Fruit fly (Drosophila melanogaster) whole organism, prepupa: ENCODE data around the gene CG10383.

Experiments
- CG10631 ChIP-seq: fragments of 200-800 bp; sonication (Bioruptor generic); optimal IDR thresholded peaks from 2 replicates; lab custom pipeline; 2016; ENCODE audit warnings: missing biosample characterization, missing genetic modification characterization
- CG10669 ChIP-seq: fragments of 200-800 bp; sonication (Bioruptor generic); optimal IDR thresholded peaks from 3 replicates; lab custom pipeline; 2018; ENCODE audit warnings: missing biosample characterization, mild to moderate bottlenecking, missing genetic modification characterization, moderate library complexity
- CG11294 ChIP-seq: fragments of 200-800 bp; sonication (Bioruptor generic); IDR thresholded peaks from 2 replicates; pipeline ENCODE4 v1.3.6; 2022; ENCODE audit warnings: missing biosample characterization, missing genetic modification characterization
- CG1621 ChIP-seq: fragments of 200-800 bp; sonication (Bioruptor generic); optimal IDR thresholded peaks from 3 replicates; lab custom pipeline; 2018; ENCODE audit warnings: missing biosample characterization, mild to moderate bottlenecking, missing genetic modification characterization
- CG16779 ChIP-seq: fragments of 200-800 bp; sonication (Bioruptor generic); optimal IDR thresholded peaks from 3 replicates; lab custom pipeline; 2017; ENCODE audit warnings: missing biosample characterization, mild to moderate bottlenecking, missing genetic modification characterization
- CG3032 ChIP-seq: fragments of 200-800 bp; optimal IDR thresholded peaks from 2 replicates; lab custom pipeline; 2019; ENCODE audit warnings: missing biosample characterization, mild to moderate bottlenecking, missing genetic modification characterization, moderate library complexity
- CG31627 ChIP-seq: fragments of 200-800 bp; sonication (Bioruptor generic); optimal IDR thresholded peaks from 3 replicates; lab custom pipeline; 2016; ENCODE audit warnings: missing biosample characterization, missing genetic modification characterization
- CG32006 ChIP-seq: fragments of 200-800 bp; sonication (Bioruptor generic); optimal IDR thresholded peaks from 3 replicates; lab custom pipeline; 2017; ENCODE audit warnings: missing biosample characterization, mild to moderate bottlenecking, missing genetic modification characterization
- CG34406 ChIP-seq: fragments of 200-800 bp; sonication (Bioruptor generic); optimal IDR thresholded peaks from 3 replicates; lab custom pipeline; 2016; ENCODE audit warnings: missing biosample characterization, missing genetic modification characterization
- CG3919 ChIP-seq: fragments of 200-800 bp; sonication (Bioruptor generic); optimal IDR thresholded peaks from 3 replicates; lab custom pipeline; 2016; ENCODE audit warnings: missing biosample characterization, missing genetic modification characterization
- CG6163 ChIP-seq: fragments of 200-800 bp; sonication (Bioruptor generic); IDR thresholded peaks from 3 replicates; pipeline ENCODE4 v1.3.6; 2022; ENCODE audit warnings: missing biosample characterization, missing genetic modification characterization
- CG6792 ChIP-seq: fragments of 200-800 bp; sonication (Bioruptor generic); optimal IDR thresholded peaks from 3 replicates; lab custom pipeline; 2016; ENCODE audit warnings: missing biosample characterization, missing genetic modification characterization
- CG6808 ChIP-seq: fragments of 200-800 bp; sonication (Bioruptor generic); optimal IDR thresholded peaks from 3 replicates; lab custom pipeline; 2017; ENCODE audit warnings: missing biosample characterization, missing genetic modification characterization, mild to moderate bottlenecking, moderate library complexity, missing genetic modification reagents
- CG7368 ChIP-seq: fragments of 200-800 bp; sonication (Bioruptor generic); optimal IDR thresholded peaks from 3 replicates; lab custom pipeline; 2016; ENCODE audit warnings: missing biosample characterization, missing genetic modification characterization
- CG9139 ChIP-seq: fragments of 200-800 bp; sonication (Bioruptor generic); optimal IDR thresholded peaks from 3 replicates; lab custom pipeline; 2017; ENCODE audit warnings: missing biosample characterization, mild to moderate bottlenecking, missing genetic modification characterization
- Eip75B ChIP-seq: fragments of 200-800 bp; sonication (Bioruptor generic); optimal IDR thresholded peaks from 3 replicates; lab custom pipeline; 2016; ENCODE audit warnings: missing biosample characterization, missing genetic modification characterization
- Eip78C ChIP-seq: fragments of 200-800 bp; sonication (Bioruptor generic); peaks from one replicate; lab custom pipeline; 2016; ENCODE audit warnings: missing biosample characterization, missing genetic modification characterization
- Eip93F ChIP-seq: fragments of 200-800 bp; sonication (Bioruptor generic); optimal IDR thresholded peaks from 2 replicates; lab custom pipeline; 2016; ENCODE audit warnings: missing biosample characterization, mild to moderate bottlenecking, missing genetic modification characterization
- Ets21C ChIP-seq: fragments of 200-800 bp; sonication (Bioruptor generic); optimal IDR thresholded peaks from 3 replicates; lab custom pipeline; 2016; ENCODE audit warnings: missing biosample characterization, missing genetic modification characterization
- Met ChIP-seq: fragments of 200-800 bp; sonication (Bioruptor generic); optimal IDR thresholded peaks from 3 replicates; lab custom pipeline; 2016; ENCODE audit warnings: missing biosample characterization, missing genetic modification characterization
- OdsH ChIP-seq: fragments of 200-800 bp; sonication (Bioruptor generic); optimal IDR thresholded peaks from 3 replicates; lab custom pipeline; 2016; ENCODE audit warnings: missing biosample characterization, missing genetic modification characterization
- Smox ChIP-seq: fragments of 200-800 bp; sonication (Bioruptor generic); optimal IDR thresholded peaks from 3 replicates; lab custom pipeline; 2016; ENCODE audit warnings: missing biosample characterization, missing genetic modification characterization
- Sox102F ChIP-seq: fragments of 200-800 bp; sonication (Bioruptor generic); optimal IDR thresholded peaks from 2 replicates; lab custom pipeline; 2016; ENCODE audit warnings: missing biosample characterization, mild to moderate bottlenecking, missing genetic modification characterization
- Sox15 ChIP-seq: fragments of 200-800 bp; sonication (Bioruptor generic); optimal IDR thresholded peaks from 3 replicates; lab custom pipeline; 2016; ENCODE audit warnings: missing biosample characterization, missing genetic modification characterization
- achi ChIP-seq: fragments of 200-800 bp; sonication (Bioruptor generic); optimal IDR thresholded peaks from 3 replicates; lab custom pipeline; 2016; ENCODE audit warnings: missing biosample characterization, missing genetic modification characterization
- dac ChIP-seq: fragments of 200-800 bp; sonication (Bioruptor generic); optimal IDR thresholded peaks from 2 replicates; lab custom pipeline; 2017; ENCODE audit warnings: missing biosample characterization, mild to moderate bottlenecking, missing genetic modification characterization
- dsx ChIP-seq: fragments of 200-800 bp; optimal IDR thresholded peaks from 3 replicates; lab custom pipeline; 2019; ENCODE audit warnings: missing biosample characterization, mild to moderate bottlenecking, missing genetic modification characterization, moderate library complexity; ENCODE audit not compliant: poor library complexity, severe bottlenecking
- eg ChIP-seq: fragments of 200-800 bp; sonication (Bioruptor generic); IDR thresholded peaks from 3 replicates; pipeline ENCODE4 v1.3.6; 2022; ENCODE audit warnings: missing biosample characterization, missing genetic modification characterization
- esn ChIP-seq: fragments of 200-800 bp; sonication (Bioruptor generic); optimal IDR thresholded peaks from 2 replicates; lab custom pipeline; 2016; ENCODE audit warnings: missing biosample characterization, mild to moderate bottlenecking, missing genetic modification characterization, moderate library complexity
- fd59A ChIP-seq: fragments of 200-800 bp; sonication (Bioruptor generic); optimal IDR thresholded peaks from 2 replicates; lab custom pipeline; 2017; ENCODE audit warnings: missing biosample characterization, mild to moderate bottlenecking, missing genetic modification characterization, missing genetic modification reagents
- fkh ChIP-seq: fragments of 200-800 bp; sonication (Bioruptor generic); optimal IDR thresholded peaks from 3 replicates; lab custom pipeline; 2017; ENCODE audit warnings: missing biosample characterization, mild to moderate bottlenecking, missing genetic modification characterization, moderate library complexity
- net ChIP-seq: fragments of 200-800 bp; sonication (Bioruptor generic); optimal IDR thresholded peaks from 3 replicates; lab custom pipeline; 2016; ENCODE audit warnings: missing biosample characterization, missing genetic modification characterization
- pdm3 ChIP-seq: fragments of 200-800 bp; sonication (Bioruptor generic); optimal IDR thresholded peaks from 3 replicates; lab custom pipeline; 2016; ENCODE audit warnings: missing biosample characterization, missing genetic modification characterization
- spab ChIP-seq: fragments of 200-800 bp; sonication (Bioruptor generic); optimal IDR thresholded peaks from 2 replicates; lab custom pipeline; 2017; ENCODE audit warnings: missing biosample characterization, mild to moderate bottlenecking, missing genetic modification characterization, missing genetic modification reagents
- ss ChIP-seq, 2 experiments: fragments of 200-800 bp; sonication (Bioruptor generic); optimal IDR thresholded peaks; 2 replicates in 1 of 2; 3 replicates in 1 of 2; lab custom pipeline; 2017 to 2018; ENCODE audit warnings: mild to moderate bottlenecking in 2 of 2, missing biosample characterization in 2 of 2, missing genetic modification characterization in 2 of 2, moderate library complexity in 1 of 2
- svp ChIP-seq: fragments of 200-800 bp; sonication (Bioruptor generic); peaks from one replicate; lab custom pipeline; 2016; ENCODE audit warnings: missing biosample characterization, missing genetic modification characterization
- topi ChIP-seq: fragments of 200-800 bp; sonication (Bioruptor generic); optimal IDR thresholded peaks from 3 replicates; lab custom pipeline; 2016; ENCODE audit warnings: missing biosample characterization, missing genetic modification characterization
- vri ChIP-seq: fragments of 200-800 bp; sonication (Bioruptor generic); optimal IDR thresholded peaks from 3 replicates; lab custom pipeline; 2016; ENCODE audit warnings: missing biosample characterization, mild to moderate bottlenecking, missing genetic modification characterization

Gene CG10383

DNA sequence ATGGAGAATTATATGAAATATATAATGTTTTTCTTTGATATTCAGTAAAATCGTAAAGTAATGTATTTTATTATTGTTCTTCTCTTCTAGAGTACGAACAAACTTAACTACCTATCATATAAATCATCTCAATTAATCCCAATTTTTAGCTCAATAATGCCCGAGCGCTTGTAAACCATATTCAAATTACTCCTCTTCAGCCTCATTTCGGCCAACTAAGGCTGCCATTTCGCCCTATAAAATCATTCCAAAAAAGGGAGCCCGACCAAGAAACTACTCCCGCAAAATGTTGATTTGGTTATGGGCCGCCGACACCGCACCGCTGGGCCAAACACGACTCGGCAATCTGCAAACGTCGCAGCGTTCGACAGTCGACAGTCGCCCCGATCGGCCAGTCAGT is 47.3 kb upstream of the CG10383 start (continued):
- TF ChIP-seq eg (GFP tag; lab: Robert Waterston, UW) (no peak), Ets21C (GFP tag; lab: Kevin White, UChicago) (no peak), dac (GFP tag; lab: Kevin White, UChicago) (no peak), Smox (no peak), CG7368 (no peak), Sox102F (no peak), esn (GFP tag; lab: Kevin White, UChicago) (no peak)
- TF ChIP-seq, all 60 proteins: peak for 10

DNA sequence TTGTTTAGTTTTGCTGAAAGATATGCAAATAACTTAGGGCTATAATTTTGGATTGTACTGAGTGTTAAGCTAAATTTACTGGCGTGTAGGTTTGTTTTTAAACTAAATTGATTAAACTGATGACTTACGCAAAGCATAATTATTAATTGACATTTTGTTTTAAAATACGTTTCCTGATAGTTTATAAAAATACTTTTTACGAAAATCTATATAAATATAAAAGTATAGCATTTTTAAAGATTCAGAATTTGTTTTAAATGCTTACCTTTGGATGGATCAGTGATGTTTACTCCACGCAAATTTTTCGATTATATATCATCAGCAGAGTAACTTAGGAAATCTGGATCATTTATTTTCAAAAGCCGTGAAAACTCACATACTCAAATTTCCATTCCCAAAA is 44.6 kb upstream of the CG10383 start, which contains the start of the genes CG42752 and CG15167:
Gene CG42752 (minus strand): TSS at position 101 of the 400 bp plus-strand sequence.
Gene CG15167 (plus strand): TSS at position 349 of the 400 bp plus-strand sequence.
- TF ChIP-seq CG16779 (tag; lab: Kevin White, UChicago) (no peak), Eip78C (GFP tag; lab: Kevin White, UChicago) (no peak), Sox15 (GFP tag; lab: Kevin White, UChicago) (no peak), ss (GFP tag; optimal IDR thresholded peaks at IDR 0.05; lab: Kevin White, UChicago) (no peak), CG9139 (GFP tag; lab: Kevin White, UChicago) (no peak), spab (GFP tag; lab: Kevin White, UChicago) (no peak), Ets21C (GFP tag; lab: Kevin White, UChicago) (no peak), fkh (GFP tag; lab: Kevin White, UChicago) (no peak), pdm3 (GFP tag; lab: Kevin White, UChicago) (no peak), CG11294 (no peak), CG32006 (GFP tag; lab: Kevin White, UChicago) (no peak), Eip93F (GFP tag; lab: Kevin White, UChicago) (no peak), CG10669 (GFP tag; lab: Kevin White, UChicago) (no peak), CG6792 (GFP tag; lab: Kevin White, UChicago) (no peak), CG3032 (tag; lab: Kevin White, UChicago) (no peak), svp (no peak), Met (GFP tag; lab: Kevin White, UChicago) (no peak), CG1621 (no peak), achi (GFP tag; lab: Kevin White, UChicago) (no peak)

DNA sequence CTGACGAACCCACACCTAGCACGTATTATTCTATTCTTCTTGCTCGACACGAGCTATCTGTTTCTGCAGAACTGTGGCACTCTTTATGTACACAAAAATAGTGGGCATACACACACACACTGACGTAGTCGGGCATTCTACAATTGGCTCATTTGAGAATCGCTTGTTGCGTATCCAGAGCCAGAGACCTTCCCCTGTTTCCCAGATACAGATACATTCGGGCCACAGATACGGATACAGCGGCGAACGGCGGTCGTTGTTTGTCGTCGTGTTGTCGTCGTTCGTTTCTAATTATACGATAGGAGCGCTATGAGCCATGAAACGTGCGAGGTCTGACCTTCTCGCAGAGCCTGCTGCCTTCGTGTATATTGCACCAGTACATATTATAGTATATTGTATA is 41.8 kb upstream of the CG10383 start:
- peak; percentile 19 for TF ChIP-seq fkh (GFP tag; lab: Kevin White, UChicago)
- TF ChIP-seq Eip78C (GFP tag; lab: Kevin White, UChicago): peak; percentile 27
- TF ChIP-seq CG10669 (GFP tag; lab: Kevin White, UChicago): no peak
- TF ChIP-seq, all 60 proteins: peak for 2

DNA sequence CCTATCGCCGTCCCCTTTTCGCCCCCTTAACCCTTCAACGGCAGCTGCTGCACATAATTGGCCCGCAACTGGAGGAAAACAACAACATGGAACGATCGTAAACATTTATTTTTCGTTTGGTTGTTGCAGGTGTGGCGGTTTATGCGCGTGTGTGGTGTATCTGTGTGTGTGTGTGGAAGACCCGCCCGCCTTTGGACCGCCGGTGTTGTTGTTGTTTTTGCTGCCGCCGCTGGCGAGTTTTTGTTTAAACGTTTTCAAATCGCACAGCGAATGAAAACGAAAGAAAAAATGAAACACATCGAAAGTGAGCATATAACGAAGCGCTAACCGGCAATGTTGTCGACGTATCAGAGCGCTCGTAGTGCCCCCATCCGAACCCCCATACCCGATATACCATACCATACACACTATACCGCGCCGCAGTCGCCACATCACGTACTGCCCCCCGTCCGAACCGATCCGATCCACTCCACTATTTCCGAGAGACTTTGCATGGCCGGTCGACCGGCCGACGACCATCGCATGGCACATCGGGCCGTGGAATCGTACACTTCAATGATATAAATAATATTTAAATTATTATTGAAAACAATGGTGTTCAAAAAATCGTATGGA is 40.3 kb upstream of the CG10383 start:
- TF ChIP-seq fkh (GFP tag; lab: Kevin White, UChicago): peak; percentile 52
- TF ChIP-seq eg (GFP tag; lab: Robert Waterston, UW): peak; percentile 48; the same call in 1 of the 3 replicates
- TF ChIP-seq pdm3 (GFP tag; lab: Kevin White, UChicago): no peak
- peak; percentile 11 for TF ChIP-seq svp
- no peak for TF ChIP-seq CG10631 (GFP tag; lab: Kevin White, UChicago)

DNA sequence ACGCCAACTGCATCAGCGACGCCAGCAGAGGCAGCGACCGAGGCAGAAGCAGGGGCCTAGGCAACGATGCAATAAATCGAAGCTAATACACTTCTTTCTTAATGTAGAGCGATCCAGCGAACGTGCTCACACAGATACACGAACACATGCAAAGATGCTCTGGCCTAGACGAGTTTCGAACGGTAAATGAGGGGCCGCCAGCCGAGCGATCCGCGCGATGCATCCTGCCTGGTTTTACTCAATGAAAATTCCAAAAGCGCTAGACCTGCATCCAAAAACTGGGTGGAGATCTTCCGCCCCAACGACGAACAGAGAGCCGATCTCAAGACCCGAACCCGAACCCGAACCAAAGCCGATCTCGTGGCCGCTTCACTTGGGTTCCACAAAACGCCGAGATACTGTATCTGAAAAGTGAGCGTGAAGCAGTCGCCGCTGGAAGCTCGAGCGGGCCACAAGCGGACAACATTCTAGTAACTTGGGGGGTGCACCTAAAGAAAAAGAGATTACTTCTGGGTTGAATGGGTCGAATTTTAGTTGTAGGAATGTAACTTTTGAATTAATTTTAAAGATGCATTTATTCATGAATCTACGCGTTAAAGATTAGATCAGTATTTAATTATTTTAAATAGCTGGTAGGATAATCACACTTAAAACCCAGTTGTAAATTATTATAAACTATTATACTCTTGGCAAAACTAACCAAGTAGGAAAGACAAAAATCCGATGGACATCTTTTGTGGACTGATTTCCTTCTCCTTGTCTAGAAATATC is 37.5 kb upstream of the CG10383 start:
- TF ChIP-seq fd59A (GFP tag; lab: Kevin White, UChicago) (no peak), eg (GFP tag; lab: Robert Waterston, UW) (peak; percentile 40; the same call in 1 of the 3 replicates), CG1621 (peak; percentile 31), CG34406 (GFP tag; lab: Kevin White, UChicago) (no peak), CG6163 (GFP tag; lab: Robert Waterston, UW) (no peak), topi (GFP tag; lab: Kevin White, UChicago) (peak; percentile 33), CG6808 (GFP tag; lab: Kevin White, UChicago) (peak; percentile 37), net (GFP tag; lab: Kevin White, UChicago) (peak; percentile 12), svp (peak; percentile 77), CG10631 (GFP tag; lab: Kevin White, UChicago) (no peak), CG32006 (GFP tag; lab: Kevin White, UChicago) (peak; percentile 49), ss (GFP tag; optimal IDR thresholded peaks at IDR 0.05; lab: Kevin White, UChicago) (peak; percentile 38 to 56), CG3919 (GFP tag; lab: Kevin White, UChicago) (peak; percentile 42), vri (GFP tag; lab: Kevin White, UChicago) (no peak), Eip75B (peak; percentile 42), Eip78C (GFP tag; lab: Kevin White, UChicago) (peak; percentile 54), CG7368 (peak; percentile 4), CG31627 (no peak), Sox102F (peak; percentile 6), OdsH (GFP tag; lab: Kevin White, UChicago) (peak; percentile 27), Smox (peak; percentile 25), Sox15 (GFP tag; lab: Kevin White, UChicago) (no peak), dsx (GFP tag; lab: Kevin White, UChicago) (peak; percentile 28), CG16779 (tag; lab: Kevin White, UChicago) (peak; percentile 2), esn (GFP tag; lab: Kevin White, UChicago) (peak; percentile 12)
